Worm (Caenorhabditis elegans): ENCODE measurements around the gene B0034.5.

Gene B0034.5

ce11 chrII:6008887-6009286 is 34.1 kb upstream of the B0034.5 start, which contains the start of gene ZK84.4:
TSS of gene ZK84.4 (minus strand) at chrII:6008987.
- peak; percentile 47; the same call in 1 of the 2 replicates for TF ChIP-seq set-16 (GFP tag; IDR thresholded peaks at IDR 0.05)

ce11 chrII:6001004-6001403 is 26.2 kb upstream of the B0034.5 start:
- TF ChIP-seq unc-62 (GFP tag; optimal IDR thresholded peaks at IDR 0.05 in 1 of 2) (peak in 1 of 2 experiments; percentile 93), unc-62 (tag; optimal IDR thresholded peaks at IDR 0.05) (no peak), daf-19 (GFP tag; conservative IDR thresholded peaks at IDR 0.05) (no peak)

- TF ChIP-seq ceh-20 (GFP tag; IDR thresholded peaks at IDR 0.05): no peak
- TF ChIP-seq snpc-1.2 (GFP tag; IDR thresholded peaks at IDR 0.05): no peak
- TF ChIP-seq ztf-7 (tag; optimal IDR thresholded peaks at IDR 0.05): no peak
- no peak for TF ChIP-seq dmd-9 (GFP tag; IDR thresholded peaks at IDR 0.05)
These were observed 25.4 kb upstream of the B0034.5 start, which contains the start of gene ins-6 for ce11 chrII:6000136-6000535. TSS of gene ins-6 (plus strand) at chrII:6000436.

- TF ChIP-seq sdz-12 (GFP tag; optimal IDR thresholded peaks at IDR 0.05) (no peak), egl-27 (tag; optimal IDR thresholded peaks at IDR 0.05) (no peak), daf-19 (GFP tag; conservative IDR thresholded peaks at IDR 0.05) (no peak), ceh-44 (GFP tag; IDR thresholded peaks at IDR 0.05) (no peak), php-3 (GFP tag; IDR thresholded peaks at IDR 0.05) (no peak), mep-1 (tag; optimal IDR thresholded peaks at IDR 0.05) (no peak), zfp-2 (tag; optimal IDR thresholded peaks at IDR 0.05) (no peak)
These were observed 22.5 kb upstream of the B0034.5 start, which contains the start of gene ins-5 for ce11 chrII:5997257-5997656. TSS of gene ins-5 (plus strand) at chrII:5997557.

- TF ChIP-seq ceh-82 (tag; optimal IDR thresholded peaks at IDR 0.05) (no peak), mxl-2 (GFP tag; conservative IDR thresholded peaks at IDR 0.05) (no peak), F37D6.2 (tag; optimal IDR thresholded peaks at IDR 0.05) (no peak), ceh-62 (tag; optimal IDR thresholded peaks at IDR 0.05) (no peak), mep-1 (tag; optimal IDR thresholded peaks at IDR 0.05) (no peak)
These were observed 21.3 kb upstream of the B0034.5 start, which contains the start of gene ins-4 for ce11 chrII:5996066-5996465. TSS of gene ins-4 (plus strand) at chrII:5996366.

- TF ChIP-seq lin-38 (GFP tag; IDR thresholded peaks at IDR 0.05) (no peak), unc-39 (tag; optimal IDR thresholded peaks at IDR 0.05) (no peak), nhr-48 (tag; optimal IDR thresholded peaks at IDR 0.05) (no peak), mdt-29 (GFP tag; IDR thresholded peaks at IDR 0.05) (no peak), zfp-2 (tag; optimal IDR thresholded peaks at IDR 0.05) (no peak), cey-2 (tag; optimal IDR thresholded peaks at IDR 0.05; ENCODE audit: borderline replicate concordance, insufficient read depth) (no peak), F49E8.2 (tag; optimal IDR thresholded peaks at IDR 0.05; ENCODE audit: borderline replicate concordance) (no peak), hif-1 (tag; optimal IDR thresholded peaks at IDR 0.05) (no peak), ama-1 (optimal IDR thresholded peaks at IDR 0.05) (no peak), ztf-11 (tag; optimal IDR thresholded peaks at IDR 0.05) (no peak), spr-1 (tag; optimal IDR thresholded peaks at IDR 0.05) (no peak), lin-15B (tag; optimal IDR thresholded peaks at IDR 0.05) (no peak), dmd-9 (GFP tag; IDR thresholded peaks at IDR 0.05) (no peak), ztf-7 (tag; optimal IDR thresholded peaks at IDR 0.05) (no peak), aly-2 (tag; optimal IDR thresholded peaks at IDR 0.05) (no peak)
These were observed 15.9 kb upstream of the B0034.5 start, which contains the start of gene ins-3 for ce11 chrII:5990668-5991067. TSS of gene ins-3 (minus strand) at chrII:5990768.

- TF ChIP-seq unc-62 (GFP tag; optimal IDR thresholded peaks at IDR 0.05 in 1 of 2): peak in 1 of 2 experiments; percentile 80
- no peak for TF ChIP-seq unc-62 (tag; optimal IDR thresholded peaks at IDR 0.05)
- TF ChIP-seq T26A8.4 (GFP tag; IDR thresholded peaks at IDR 0.05): no peak
These were observed 13.4 kb upstream of the B0034.5 start, which contains the start of gene ins-2 for ce11 chrII:5988224-5988623. TSS of gene ins-2 (plus strand) at chrII:5988524.

Measured in whole organism, L4 larva.